Worm (Caenorhabditis elegans) whole organism, early embryonic: Measurements from ENCODE around the gene asp-14.

ENCODE experiments used
- B0310.2 ChIP-seq: sonication (generic microtip); optimal IDR thresholded peaks from 2 replicates; lab custom pipeline; 2016; ENCODE audit warnings: mild to moderate bottlenecking, missing genetic modification characterization, missing compliant biosample characterization
- F13C5.2 ChIP-seq: sonication (generic microtip); optimal IDR thresholded peaks from 2 replicates; lab custom pipeline; 2017; ENCODE audit warnings: mild to moderate bottlenecking, missing genetic modification characterization, inconsistent platforms, missing compliant biosample characterization
- aly-1 ChIP-seq: sonication (generic microtip); optimal IDR thresholded peaks from 2 replicates; lab custom pipeline; 2016; ENCODE audit warnings: missing genetic modification characterization, missing compliant biosample characterization
- ama-1 ChIP-seq: fragments of 150-350 bp; optimal IDR thresholded peaks from 2 replicates; lab custom pipeline; 2014
- ceh-13 ChIP-seq: fragments of 200-800 bp; sonication (Bioruptor generic); optimal IDR thresholded peaks from 2 replicates; lab custom pipeline; 2018; ENCODE audit warnings: mild to moderate bottlenecking, missing genetic modification characterization, missing compliant biosample characterization
- ceh-36 ChIP-seq: sonication (generic microtip); optimal IDR thresholded peaks from 2 replicates; lab custom pipeline; 2016; ENCODE audit warnings: missing genetic modification characterization, inconsistent platforms, missing compliant biosample characterization
- ets-7 ChIP-seq: sonication (generic microtip); optimal IDR thresholded peaks from 2 replicates; lab custom pipeline; 2016; ENCODE audit warnings: missing genotype, missing genetic modification characterization, missing compliant biosample characterization
- flt-1 ChIP-seq: fragments of 200-800 bp; sonication (Bioruptor generic); IDR thresholded peaks from 2 replicates; pipeline ENCODE4 v1.3.6; 2022; ENCODE audit warnings: missing genetic modification characterization, missing compliant biosample characterization
- hmbx-1 ChIP-seq: sonication (generic microtip); optimal IDR thresholded peaks from 2 replicates; lab custom pipeline; 2016; ENCODE audit warnings: mild to moderate bottlenecking, missing genetic modification characterization, missing compliant biosample characterization
- hmg-4 ChIP-seq: fragments of 200-800 bp; sonication (Bioruptor generic); optimal IDR thresholded peaks from 2 replicates; lab custom pipeline; 2018; ENCODE audit warnings: mild to moderate bottlenecking, missing genetic modification characterization, missing compliant biosample characterization
- hnd-1 ChIP-seq: sonication (generic microtip); optimal IDR thresholded peaks from 2 replicates; lab custom pipeline; 2016; ENCODE audit warnings: missing genetic modification characterization, missing compliant biosample characterization
- pes-1 ChIP-seq: fragments of 200-800 bp; sonication (Bioruptor generic); IDR thresholded peaks from 2 replicates; pipeline ENCODE4 v1.3.6; 2022; ENCODE audit warnings: missing genetic modification reagents, missing genetic modification characterization, missing compliant biosample characterization
- scrt-1 ChIP-seq: fragments of 200-800 bp; sonication (Bioruptor generic); IDR thresholded peaks from 2 replicates; pipeline ENCODE4 v1.3.6; 2022; ENCODE audit warnings: missing genetic modification characterization, missing compliant biosample characterization
- sea-1 ChIP-seq: fragments of 200-800 bp; sonication (Bioruptor generic); conservative IDR thresholded peaks from 2 replicates; pipeline ENCODE4 v1.3.6; 2022; ENCODE audit warnings: missing genetic modification characterization, missing compliant biosample characterization
- tbx-11 ChIP-seq: fragments of 200-800 bp; sonication (Bioruptor generic); IDR thresholded peaks from 2 replicates; pipeline ENCODE4 v1.3.6; 2022; ENCODE audit warnings: missing genetic modification characterization, missing compliant biosample characterization
- tbx-37 ChIP-seq: fragments of 200-800 bp; sonication (Bioruptor generic); conservative IDR thresholded peaks from 2 replicates; pipeline ENCODE4 v1.3.6; 2022; ENCODE audit warnings: missing genetic modification reagents, missing genetic modification characterization, missing compliant biosample characterization
- tra-4 ChIP-seq: sonication (generic microtip); optimal IDR thresholded peaks from 2 replicates; lab custom pipeline; 2017; ENCODE audit warnings: missing genetic modification characterization, missing compliant biosample characterization

asp-14 gene

ce11 chrX:6435812-6436211 lies 10.7 kb downstream of the asp-14 start:
- TF ChIP-seq scrt-1 (GFP tag; lab: Robert Waterston, UW) = no peak
- TF ChIP-seq F13C5.2 (tag; lab: Kevin White, UChicago) = no peak
- no peak for TF ChIP-seq pes-1 (GFP tag; lab: Robert Waterston, UW)
- TF ChIP-seq flt-1 (GFP tag; lab: Robert Waterston, UW) = no peak
- TF ChIP-seq tra-4 (tag; lab: Kevin White, UChicago) = no peak
- TF ChIP-seq aly-1 (tag; lab: Kevin White, UChicago) = no peak
- no peak for TF ChIP-seq ets-7 (tag; lab: Kevin White, UChicago)
- no peak for TF ChIP-seq tbx-37 (GFP tag; lab: Robert Waterston, UW)
- TF ChIP-seq hmg-4 = no peak

ce11 chrX:6433688-6434087 lies 12.8 kb downstream of the asp-14 start, which contains the start of gene K10C2.2:
TSS of gene K10C2.2 (minus strand) at chrX:6433788.
- no peak for TF ChIP-seq aly-1 (tag; lab: Kevin White, UChicago)
- no peak for TF ChIP-seq hnd-1 (tag; lab: Kevin White, UChicago)
- TF ChIP-seq ets-7 (tag; lab: Kevin White, UChicago) = no peak
- TF ChIP-seq sea-1 (GFP tag; lab: Robert Waterston, UW) = no peak
- no peak for TF ChIP-seq flt-1 (GFP tag; lab: Robert Waterston, UW)
- no peak for TF ChIP-seq hmbx-1 (tag; lab: Kevin White, UChicago)
- no peak for TF ChIP-seq tbx-37 (GFP tag; lab: Robert Waterston, UW)
- TF ChIP-seq scrt-1 (GFP tag; lab: Robert Waterston, UW) = no peak
- no peak for TF ChIP-seq ceh-13 (GFP tag; lab: Kevin White, UChicago)
- TF ChIP-seq pes-1 (GFP tag; lab: Robert Waterston, UW) = no peak
- TF ChIP-seq B0310.2 (tag; lab: Kevin White, UChicago) = no peak
- no peak for TF ChIP-seq hmg-4
- no peak for TF ChIP-seq F13C5.2 (tag; lab: Kevin White, UChicago)
- TF ChIP-seq ama-1 (lab: Kevin White, UChicago) = no peak
- TF ChIP-seq ceh-36 (tag; lab: Kevin White, UChicago) = no peak
- TF ChIP-seq tbx-11 (GFP tag; lab: Robert Waterston, UW) = no peak

ce11 chrX:6430510-6430909 lies 16.0 kb downstream of the asp-14 start, which contains the start of gene ctsa-2:
TSS of gene ctsa-2 (minus strand) at chrX:6430610.
- TF ChIP-seq hnd-1 (tag; lab: Kevin White, UChicago) (no peak), aly-1 (tag; lab: Kevin White, UChicago) (no peak), ama-1 (lab: Kevin White, UChicago) (no peak), ceh-36 (tag; lab: Kevin White, UChicago) (no peak), sea-1 (GFP tag; lab: Robert Waterston, UW) (no peak), hmbx-1 (tag; lab: Kevin White, UChicago) (no peak), tbx-37 (GFP tag; lab: Robert Waterston, UW) (no peak), scrt-1 (GFP tag; lab: Robert Waterston, UW) (no peak), tbx-11 (GFP tag; lab: Robert Waterston, UW) (no peak), B0310.2 (tag; lab: Kevin White, UChicago) (no peak), ceh-13 (GFP tag; lab: Kevin White, UChicago) (no peak), F13C5.2 (tag; lab: Kevin White, UChicago) (no peak), flt-1 (GFP tag; lab: Robert Waterston, UW) (no peak), ets-7 (tag; lab: Kevin White, UChicago) (no peak), tra-4 (tag; lab: Kevin White, UChicago) (no peak), pes-1 (GFP tag; lab: Robert Waterston, UW) (no peak), hmg-4 (no peak)

- no peak for TF ChIP-seq tbx-11 (GFP tag; lab: Robert Waterston, UW)
- TF ChIP-seq flt-1 (GFP tag; lab: Robert Waterston, UW) = no peak
- TF ChIP-seq tbx-37 (GFP tag; lab: Robert Waterston, UW) = no peak
- no peak for TF ChIP-seq ama-1 (lab: Kevin White, UChicago)
- no peak for TF ChIP-seq scrt-1 (GFP tag; lab: Robert Waterston, UW)
These were observed 16.9 kb downstream of the asp-14 start for ce11 chrX:6429552-6429951.

ce11 chrX:6427147-6427546 lies 19.3 kb downstream of the asp-14 start:
- TF ChIP-seq aly-1 (tag; lab: Kevin White, UChicago) = no peak

- TF ChIP-seq ceh-13 (GFP tag; lab: Kevin White, UChicago) (no peak), tra-4 (tag; lab: Kevin White, UChicago) (no peak), hmbx-1 (tag; lab: Kevin White, UChicago) (no peak), ets-7 (tag; lab: Kevin White, UChicago) (no peak), ama-1 (lab: Kevin White, UChicago) (no peak), hmg-4 (no peak), tbx-37 (GFP tag; lab: Robert Waterston, UW) (no peak), aly-1 (tag; lab: Kevin White, UChicago) (no peak), sea-1 (GFP tag; lab: Robert Waterston, UW) (no peak), B0310.2 (tag; lab: Kevin White, UChicago) (no peak), scrt-1 (GFP tag; lab: Robert Waterston, UW) (no peak)
These were observed 25.8 kb downstream of the asp-14 start, which contains the start of gene K10C2.12 for ce11 chrX:6420681-6421080. TSS of gene K10C2.12 (minus strand) at chrX:6420781.

ce11 chrX:6419113-6419512 lies 27.4 kb downstream of the asp-14 start:
- TF ChIP-seq scrt-1 (GFP tag; lab: Robert Waterston, UW) = no peak
- TF ChIP-seq ceh-13 (GFP tag; lab: Kevin White, UChicago) = no peak
- no peak for TF ChIP-seq tbx-37 (GFP tag; lab: Robert Waterston, UW)
- TF ChIP-seq tbx-11 (GFP tag; lab: Robert Waterston, UW) = no peak
- TF ChIP-seq B0310.2 (tag; lab: Kevin White, UChicago) = no peak
- no peak for TF ChIP-seq tra-4 (tag; lab: Kevin White, UChicago)
- TF ChIP-seq ama-1 (lab: Kevin White, UChicago) = no peak
- no peak for TF ChIP-seq ceh-36 (tag; lab: Kevin White, UChicago)
- TF ChIP-seq F13C5.2 (tag; lab: Kevin White, UChicago) = no peak
- no peak for TF ChIP-seq hmg-4
- no peak for TF ChIP-seq pes-1 (GFP tag; lab: Robert Waterston, UW)
- no peak for TF ChIP-seq flt-1 (GFP tag; lab: Robert Waterston, UW)
- TF ChIP-seq hmbx-1 (tag; lab: Kevin White, UChicago) = no peak
- TF ChIP-seq hnd-1 (tag; lab: Kevin White, UChicago) = no peak
- no peak for TF ChIP-seq ets-7 (tag; lab: Kevin White, UChicago)
- TF ChIP-seq sea-1 (GFP tag; lab: Robert Waterston, UW) = no peak
